Fruit fly (Drosophila melanogaster): ENCODE data around the gene kuz.

DNA sequence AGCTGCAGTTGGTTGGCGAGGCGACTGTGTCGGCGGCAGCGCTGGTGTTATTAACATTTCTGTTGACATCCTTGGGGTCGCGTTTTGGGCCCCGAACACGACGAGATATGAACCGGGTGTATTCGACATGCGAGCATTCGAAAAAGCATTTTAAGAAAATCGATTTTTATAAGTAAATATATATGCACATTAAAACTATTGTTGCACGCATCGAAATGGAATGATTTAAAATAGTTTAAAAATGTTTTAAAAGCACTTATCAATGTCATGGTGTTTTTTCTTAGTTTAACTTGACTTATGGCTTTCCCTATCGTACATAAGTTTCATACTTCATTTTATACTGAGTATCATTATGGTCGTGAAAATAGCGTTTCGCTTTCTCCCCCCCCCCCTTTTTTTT, 28.1 kb upstream of the kuz start:
- TF ChIP-seq psq (optimal IDR thresholded peaks at IDR 0.05) (no peak), CG8478 (optimal IDR thresholded peaks at IDR 0.05) (no peak)
